Fruit fly (Drosophila melanogaster) Kc167 (cell line): ENCODE measurements around the gene PK1-R.
A peak's percentile ranks its signal among the peaks of the same experiment; 100 is the strongest.

Experiments used
- Myc ChIP-seq: fragments of >200 bp; optimal IDR thresholded peaks from 2 replicates; lab custom pipeline; 2017; ENCODE audit warnings: missing external identifiers
- Sin3A ChIP-seq: fragments of >200 bp; optimal IDR thresholded peaks from 2 replicates; lab custom pipeline; 2018; ENCODE audit warnings: missing external identifiers
- h ChIP-seq: fragments of >200 bp; optimal IDR thresholded peaks from 3 replicates; lab custom pipeline; 2018; ENCODE audit warnings: missing external identifiers
- insv ChIP-seq: fragments of >200 bp; optimal IDR thresholded peaks from 3 replicates; lab custom pipeline; 2018; ENCODE audit warnings: missing external identifiers
- psq ChIP-seq: fragments of >200 bp; optimal IDR thresholded peaks from 2 replicates; lab custom pipeline; 2017; ENCODE audit warnings: missing external identifiers
- ttk ChIP-seq: sonication (Bioruptor generic); optimal IDR thresholded peaks from 2 replicates; lab custom pipeline; 2017; ENCODE audit warnings: missing external identifiers

PK1-R gene

dm6 chr3R:14103022-14103421 lies at the start of gene PK1-R:
PK1-R (minus strand) TSS chr3R:14103122.
- no peak for TF ChIP-seq ttk (lab: Kevin White, UChicago)
- no peak for TF ChIP-seq psq (lab: Kevin White, UChicago)
- no peak for TF ChIP-seq insv (lab: Kevin White, UChicago)
- no peak for TF ChIP-seq h (lab: Kevin White, UChicago)
- TF ChIP-seq Sin3A: no peak
- TF ChIP-seq Myc: no peak

- TF ChIP-seq ttk (lab: Kevin White, UChicago): no peak
- no peak for TF ChIP-seq h (lab: Kevin White, UChicago)
- TF ChIP-seq Sin3A: no peak
- TF ChIP-seq psq (lab: Kevin White, UChicago): no peak
- no peak for TF ChIP-seq insv (lab: Kevin White, UChicago)
- no peak for TF ChIP-seq Myc
These were observed 49.6 kb upstream of the PK1-R start, which contains the start of gene CG42500 for dm6 chr3R:14152550-14152949. CG42500 (minus strand) TSS chr3R:14152650.

- TF ChIP-seq ttk (lab: Kevin White, UChicago) (no peak), h (lab: Kevin White, UChicago) (no peak), psq (lab: Kevin White, UChicago) (no peak), Myc (no peak), insv (lab: Kevin White, UChicago) (no peak), Sin3A (no peak)
These were observed 48.9 kb upstream of the PK1-R start, which contains the start of gene CG14355 for dm6 chr3R:14151840-14152239. CG14355 (minus strand) TSS chr3R:14151940.

dm6 chr3R:14140912-14141311 lies 38.0 kb upstream of the PK1-R start:
- TF ChIP-seq h (lab: Kevin White, UChicago) (no peak), ttk (lab: Kevin White, UChicago) (no peak), psq (lab: Kevin White, UChicago) (no peak), insv (lab: Kevin White, UChicago) (no peak), Sin3A (no peak), Myc (no peak)

- TF ChIP-seq h (lab: Kevin White, UChicago) (no peak), psq (lab: Kevin White, UChicago) (no peak), Myc (no peak), insv (lab: Kevin White, UChicago) (no peak), ttk (lab: Kevin White, UChicago) (no peak), Sin3A (no peak)
These were observed 29.1 kb upstream of the PK1-R start, which contains the start of gene CG14356 for dm6 chr3R:14131972-14132371. CG14356 (minus strand) TSS chr3R:14132072.

- TF ChIP-seq insv (lab: Kevin White, UChicago) (no peak), ttk (lab: Kevin White, UChicago) (no peak), h (lab: Kevin White, UChicago) (peak; percentile 25)
These were observed 22.7 kb upstream of the PK1-R start, which contains the start of the genes 140up and Polr2B for dm6 chr3R:14125479-14126121. 140up (minus strand) TSS chr3R:14125548. Polr2B (plus strand) TSS chr3R:14125791.

- TF ChIP-seq insv (lab: Kevin White, UChicago) (no peak), Sin3A (no peak)
These were observed 19.5 kb upstream of the PK1-R start, which contains the start of the genes Abi and twf for dm6 chr3R:14122347-14122812. Abi (minus strand) TSS chr3R:14122420. twf (plus strand) TSS chr3R:14122654.

dm6 chr3R:14118350-14118749 lies 15.4 kb upstream of the PK1-R start, which contains the start of gene Kif19A:
Kif19A (minus strand) TSS chr3R:14118450.
- TF ChIP-seq ttk (lab: Kevin White, UChicago) (no peak), Myc (no peak)

dm6 chr3R:14116088-14116487 lies 13.2 kb upstream of the PK1-R start:
- TF ChIP-seq ttk (lab: Kevin White, UChicago) (no peak), Sin3A (no peak), h (lab: Kevin White, UChicago) (no peak), psq (lab: Kevin White, UChicago) (no peak), Myc (no peak), insv (lab: Kevin White, UChicago) (no peak)

dm6 chr3R:14112066-14112465 lies 9.1 kb upstream of the PK1-R start, which contains the start of gene CG14357:
CG14357 (minus strand) TSS chr3R:14112166.
- TF ChIP-seq h (lab: Kevin White, UChicago) (no peak), Myc (no peak), Sin3A (no peak), insv (lab: Kevin White, UChicago) (no peak), ttk (lab: Kevin White, UChicago) (no peak), psq (lab: Kevin White, UChicago) (no peak)

- no peak for TF ChIP-seq h (lab: Kevin White, UChicago)
- no peak for TF ChIP-seq ttk (lab: Kevin White, UChicago)
- TF ChIP-seq Myc: no peak
- TF ChIP-seq psq (lab: Kevin White, UChicago): no peak
- no peak for TF ChIP-seq Sin3A
- no peak for TF ChIP-seq insv (lab: Kevin White, UChicago)
These were observed 6.2 kb upstream of the PK1-R start, which contains the start of gene Or88a for dm6 chr3R:14109145-14109544. Or88a (plus strand) TSS chr3R:14109445.

- TF ChIP-seq insv (lab: Kevin White, UChicago): no peak
- no peak for TF ChIP-seq psq (lab: Kevin White, UChicago)
- no peak for TF ChIP-seq Sin3A
- no peak for TF ChIP-seq Myc
- TF ChIP-seq h (lab: Kevin White, UChicago): no peak
These were observed 5.4 kb upstream of the PK1-R start, which contains the start of gene CG12402 for dm6 chr3R:14108158-14108921. CG12402 (minus strand) TSS chr3R:14108321.
